Fruit fly (Drosophila melanogaster): ENCODE data around the gene bam.
A peak's percentile ranks its signal among the peaks of the same experiment; 100 is the strongest.

Gene bam

DNA sequence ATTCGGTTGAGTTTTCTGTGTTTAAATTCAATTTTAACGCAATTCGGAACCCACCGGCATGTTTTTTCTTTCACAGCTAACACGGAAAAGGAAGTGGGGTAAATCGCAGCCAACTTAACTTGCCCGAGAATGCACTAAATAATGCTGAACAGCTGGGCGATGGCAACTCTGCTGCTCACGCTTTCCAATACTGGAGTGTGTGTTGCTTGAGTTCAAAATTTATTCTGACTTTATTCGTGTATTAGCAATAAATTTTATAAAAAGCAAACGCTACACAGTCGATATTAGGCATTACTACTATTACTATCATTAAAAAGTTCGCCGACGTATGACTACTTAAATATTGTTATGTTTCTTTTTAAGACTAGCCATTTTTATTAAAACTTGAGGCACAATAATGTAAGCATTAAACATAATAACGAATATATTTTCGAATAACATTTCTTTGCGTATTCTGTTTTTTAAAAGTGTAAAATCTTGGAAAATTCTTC lies 2.5 kb upstream of the bam start, which contains the start of the genes RpS27 and Nup37 (continued):
- TF ChIP-seq NK7.1 (GFP tag; optimal IDR thresholded peaks at IDR 0.05) = peak; percentile 99
- peak; percentile 98 for TF ChIP-seq zfh2 (GFP tag; optimal IDR thresholded peaks at IDR 0.05)
- peak; percentile 93 for TF ChIP-seq Nf-YA (GFP tag; IDR thresholded peaks at IDR 0.05)
- peak; percentile 97 for TF ChIP-seq her (GFP tag; optimal IDR thresholded peaks at IDR 0.05)
- TF ChIP-seq yki (optimal IDR thresholded peaks at IDR 0.05) = no peak
- no peak for TF ChIP-seq ato (GFP tag; IDR thresholded peaks at IDR 0.05; ENCODE audit: partially characterized antibody)
- TF ChIP-seq Vsx1 (GFP tag; optimal IDR thresholded peaks at IDR 0.05) = peak; percentile 98
- peak; percentile 99 for TF ChIP-seq Rfx (GFP tag; IDR thresholded peaks at IDR 0.05)
- TF ChIP-seq ci (GFP tag; IDR thresholded peaks at IDR 0.05) = peak; percentile 99
- TF ChIP-seq CG17385 (GFP tag; optimal IDR thresholded peaks at IDR 0.05) = peak; percentile 97
- TF ChIP-seq fd102C (GFP tag; optimal IDR thresholded peaks at IDR 0.05) = peak; percentile 95
- TF ChIP-seq tup (GFP tag; optimal IDR thresholded peaks at IDR 0.05) = peak; percentile 93
- no peak for TF ChIP-seq hb (GFP tag; IDR thresholded peaks at IDR 0.05; ENCODE audit: partially characterized antibody)
- TF ChIP-seq CG31365 (tag; optimal IDR thresholded peaks at IDR 0.05) = peak; percentile 92
- peak; percentile 85 for TF ChIP-seq CG11093 (GFP tag; IDR thresholded peaks at IDR 0.05)
- peak; percentile 94 for TF ChIP-seq Doc2 (GFP tag; IDR thresholded peaks at IDR 0.05)
- peak; percentile 98 for TF ChIP-seq CG30431 (GFP tag; optimal IDR thresholded peaks at IDR 0.05)
- peak; percentile 99 for TF ChIP-seq CG11456 (GFP tag; IDR thresholded peaks at IDR 0.05)
- peak; percentile 98 for TF ChIP-seq ems (GFP tag; optimal IDR thresholded peaks at IDR 0.05)
- TF ChIP-seq prd (optimal IDR thresholded peaks at IDR 0.05) = no peak
- TF ChIP-seq prd (GFP tag; IDR thresholded peaks at IDR 0.05) = peak; percentile 91
- TF ChIP-seq CG7556 (GFP tag; optimal IDR thresholded peaks at IDR 0.05) = peak; percentile 93
- TF ChIP-seq CG8478 (optimal IDR thresholded peaks at IDR 0.05) = no peak
- peak; percentile 99 for TF ChIP-seq CG12071 (GFP tag; optimal IDR thresholded peaks at IDR 0.05)
- peak; percentile 90 for TF ChIP-seq ftz-f1 (GFP tag; optimal IDR thresholded peaks at IDR 0.05)
- TF ChIP-seq CG14441 (GFP tag; IDR thresholded peaks at IDR 0.05) = peak; percentile 95
- no peak for TF ChIP-seq h (optimal IDR thresholded peaks at IDR 0.05)
- peak; percentile 90 for TF ChIP-seq B-H1 (GFP tag; IDR thresholded peaks at IDR 0.05)
- TF ChIP-seq CG10274 (GFP tag; optimal IDR thresholded peaks at IDR 0.05) = peak; percentile 96
- peak; percentile 98 for TF ChIP-seq Rx (GFP tag; IDR thresholded peaks at IDR 0.05)
- peak; percentile 75 for TF ChIP-seq Drgx (GFP tag; IDR thresholded peaks at IDR 0.05)
- peak; percentile 93 for TF ChIP-seq stc (GFP tag; IDR thresholded peaks at IDR 0.05)
- peak in 1 of 2 experiments; percentile 93 for TF ChIP-seq Eip74EF (GFP tag; optimal IDR thresholded peaks at IDR 0.05)
- TF ChIP-seq mam (GFP tag; optimal IDR thresholded peaks at IDR 0.05) = peak; percentile 98
- TF ChIP-seq CG9609 (GFP tag; optimal IDR thresholded peaks at IDR 0.05) = peak; percentile 99
- TF ChIP-seq CG8359 (GFP tag; optimal IDR thresholded peaks at IDR 0.05; ENCODE audit: borderline replicate concordance) = peak; percentile 94
- peak; percentile 99 for TF ChIP-seq eyg (GFP tag; optimal IDR thresholded peaks at IDR 0.05)
- TF ChIP-seq CG14965 (GFP tag; optimal IDR thresholded peaks at IDR 0.05; ENCODE audit: borderline replicate concordance) = peak; percentile 91
- peak; percentile 100 for TF ChIP-seq Med (GFP tag)
- TF ChIP-seq Doc3 (GFP tag; IDR thresholded peaks at IDR 0.05; ENCODE audit: partially characterized antibody) = no peak
- peak; percentile 86 for TF ChIP-seq Blimp-1 (GFP tag; optimal IDR thresholded peaks at IDR 0.05)
- TF ChIP-seq Atf-2 (GFP tag; optimal IDR thresholded peaks at IDR 0.05) = peak; percentile 97
- TF ChIP-seq CG7987 (GFP tag; optimal IDR thresholded peaks at IDR 0.05) = peak; percentile 100
- no peak for TF ChIP-seq CG34224 (GFP tag; IDR thresholded peaks at IDR 0.05; ENCODE audit: partially characterized antibody)
- peak; percentile 99 for TF ChIP-seq CG1233 (GFP tag; optimal IDR thresholded peaks at IDR 0.05)
- TF ChIP-seq CG10565 (GFP tag; optimal IDR thresholded peaks at IDR 0.05) = peak; percentile 91
- peak; percentile 96 for TF ChIP-seq PHDP (tag; optimal IDR thresholded peaks at IDR 0.05)
- peak; percentile 89 for TF ChIP-seq sim (GFP tag; IDR thresholded peaks at IDR 0.05)
- TF ChIP-seq br (optimal IDR thresholded peaks at IDR 0.05) = no peak
- peak; percentile 86 for TF ChIP-seq row (GFP tag; IDR thresholded peaks at IDR 0.05)
- TF ChIP-seq E2f1 (GFP tag; IDR thresholded peaks at IDR 0.05) = peak; percentile 94
- TF ChIP-seq exex (tag; optimal IDR thresholded peaks at IDR 0.05) = peak; percentile 88
